Worm (Caenorhabditis elegans) whole organism, L3 larva: ENCODE results near the gene R02D5.8.

Source experiments
- ceh-16 ChIP-seq: sonication (generic microtip); optimal IDR thresholded peaks from 2 replicates; lab custom pipeline; 2017; ENCODE audit warnings: missing biosample characterization, missing genetic modification characterization
- ceh-82 ChIP-seq: fragments of 150-350 bp; optimal IDR thresholded peaks from 2 replicates; lab custom pipeline; 2014; ENCODE audit warnings: missing biosample characterization, missing genetic modification characterization
- egl-27 ChIP-seq: sonication (generic microtip); optimal IDR thresholded peaks from 4 replicates; lab custom pipeline; 2017; ENCODE audit warnings: missing biosample characterization, missing genetic modification reagents, missing genetic modification characterization
- ztf-11 ChIP-seq: fragments of 150-350 bp; optimal IDR thresholded peaks from 2 replicates; lab custom pipeline; 2014; ENCODE audit warnings: missing biosample characterization, missing genetic modification characterization

DNA sequence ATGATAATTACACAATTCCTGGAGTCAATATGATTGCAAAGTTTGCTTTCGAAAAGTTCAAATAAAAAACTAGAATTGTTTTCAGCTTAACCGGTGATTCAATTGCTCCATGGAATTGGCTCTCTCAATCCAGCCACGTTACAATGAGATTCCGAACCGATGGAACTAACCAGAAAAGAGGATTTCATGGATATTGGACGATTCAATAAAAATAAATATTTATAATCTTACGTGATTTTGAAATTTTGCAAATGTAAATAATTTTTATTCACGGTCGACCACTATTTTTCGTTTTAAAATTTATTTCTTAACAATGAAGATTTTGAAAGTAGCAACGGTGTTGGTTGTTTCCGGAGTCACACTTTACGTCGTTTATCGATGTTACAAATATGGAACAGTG, 37.2 kb downstream of the R02D5.8 start, which contains the start of gene R02D5.10:
- TF ChIP-seq egl-27 (tag; lab: Kevin White, UChicago) (no peak), ztf-11 (tag; lab: Kevin White, UChicago) (no peak), ceh-82 (tag; lab: Kevin White, UChicago) (no peak), ceh-16 (tag; lab: Kevin White, UChicago) (no peak)
